Fruit fly (Drosophila melanogaster): ENCODE results near the gene CG13857.

Gene CG13857

DNA sequence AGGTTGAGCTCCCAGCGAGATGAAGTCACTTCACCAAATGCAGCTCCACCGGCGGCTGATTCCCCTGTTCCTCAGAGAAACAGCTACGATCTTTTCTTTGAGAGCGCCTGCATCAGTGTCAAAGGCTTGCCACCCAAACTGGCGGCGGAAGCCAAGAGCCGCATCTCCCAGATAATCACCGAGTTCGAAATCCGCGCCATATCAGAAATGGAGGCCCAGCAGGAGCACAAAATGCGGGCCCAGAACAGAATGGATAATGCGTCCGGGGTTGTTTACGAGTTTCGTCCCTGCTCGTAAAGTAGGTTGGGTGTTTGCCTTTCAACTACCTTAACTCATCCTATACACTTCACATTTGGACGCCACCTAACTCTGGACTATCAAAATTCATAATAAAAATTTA lies 12.2 kb downstream of the CG13857 start, which contains the start of gene Gpdh3:
TSS of gene Gpdh3 (plus strand) at position 301 of the 400 bp plus-strand sequence.
- TF ChIP-seq Crg-1 (GFP tag; optimal IDR thresholded peaks at IDR 0.05) (no peak), Hr96 (GFP tag; optimal IDR thresholded peaks at IDR 0.05) (no peak), CG12768 (GFP tag; optimal IDR thresholded peaks at IDR 0.05) (no peak), ovo (GFP tag; optimal IDR thresholded peaks at IDR 0.05) (no peak), cic (GFP tag; optimal IDR thresholded peaks at IDR 0.05) (no peak), CG1620 (GFP tag; optimal IDR thresholded peaks at IDR 0.05) (no peak), kay (GFP tag; ENCODE audit: borderline replicate concordance) (no peak), CG7101 (tag; optimal IDR thresholded peaks at IDR 0.05) (no peak), bab1 (GFP tag; optimal IDR thresholded peaks at IDR 0.05) (no peak), Mnt (GFP tag; optimal IDR thresholded peaks at IDR 0.05) (no peak), tj (GFP tag; optimal IDR thresholded peaks at IDR 0.05) (no peak), Clk (GFP tag; optimal IDR thresholded peaks at IDR 0.05) (no peak), toe (GFP tag; optimal IDR thresholded peaks at IDR 0.05) (no peak), CG33017 (tag; optimal IDR thresholded peaks at IDR 0.05) (no peak)

DNA sequence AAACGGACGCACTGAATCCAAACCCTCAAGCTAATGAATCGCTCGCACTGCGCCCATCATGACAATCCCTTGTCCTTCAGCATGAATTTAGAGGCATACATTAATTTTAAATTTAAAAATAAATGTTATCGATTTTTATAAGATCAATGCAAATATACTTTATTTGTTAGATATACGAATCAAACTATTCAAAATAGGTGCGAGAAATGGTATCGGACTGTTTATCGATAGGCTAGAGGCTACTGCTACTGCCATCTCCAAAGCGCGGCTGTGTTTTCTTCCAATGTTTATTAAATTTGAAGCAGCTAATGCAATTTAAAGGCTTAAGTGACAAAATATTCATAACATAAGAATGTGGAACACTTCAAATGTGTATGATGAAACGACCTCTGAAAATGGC lies 12.8 kb downstream of the CG13857 start, which contains the start of gene CG43342:
TSS of gene CG43342 (plus strand) at position 264 of the 400 bp plus-strand sequence.
- TF ChIP-seq cnc (optimal IDR thresholded peaks at IDR 0.05) (no peak), CG7101 (tag; optimal IDR thresholded peaks at IDR 0.05) (peak; percentile 67)

DNA sequence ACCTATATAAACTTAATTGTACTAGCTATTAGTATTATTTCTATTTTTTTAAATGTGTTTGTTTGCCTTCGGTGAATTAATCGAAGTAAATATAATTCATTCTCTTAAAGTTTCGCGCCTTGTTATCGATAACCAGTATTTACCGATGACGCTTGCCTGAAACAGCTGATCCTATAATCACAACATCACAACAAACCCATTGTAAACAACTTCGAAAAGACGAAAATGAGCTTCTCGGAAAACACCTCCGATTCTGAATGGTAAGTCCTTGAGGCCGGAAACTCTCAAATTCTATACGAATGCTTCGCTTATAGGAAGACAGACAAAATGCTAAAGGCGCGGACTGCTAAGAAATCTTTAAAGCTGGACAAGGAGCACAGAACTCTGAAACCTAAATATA lies 14.0 kb downstream of the CG13857 start, which contains the start of gene CG34149:
TSS of gene CG34149 (plus strand) at position 187 of the 400 bp plus-strand sequence.
- no peak for TF ChIP-seq cnc (optimal IDR thresholded peaks at IDR 0.05)
- TF ChIP-seq CG1620 (GFP tag; optimal IDR thresholded peaks at IDR 0.05), result no peak
- no peak for TF ChIP-seq Mnt (GFP tag; optimal IDR thresholded peaks at IDR 0.05)
- no peak for TF ChIP-seq CG7045 (GFP tag; optimal IDR thresholded peaks at IDR 0.05)
- TF ChIP-seq cic (GFP tag; optimal IDR thresholded peaks at IDR 0.05), result no peak
- TF ChIP-seq Clk (GFP tag; optimal IDR thresholded peaks at IDR 0.05), result no peak
- TF ChIP-seq ovo (GFP tag; optimal IDR thresholded peaks at IDR 0.05), result no peak
- TF ChIP-seq CG7101 (tag; optimal IDR thresholded peaks at IDR 0.05), result no peak
- no peak for TF ChIP-seq pad (GFP tag; optimal IDR thresholded peaks at IDR 0.05)
- no peak for TF ChIP-seq CG11617 (GFP tag; optimal IDR thresholded peaks at IDR 0.05)
- TF ChIP-seq Hr96 (GFP tag; optimal IDR thresholded peaks at IDR 0.05), result no peak
- no peak for TF ChIP-seq CG14711 (tag; optimal IDR thresholded peaks at IDR 0.05)
- no peak for TF ChIP-seq tj (GFP tag; optimal IDR thresholded peaks at IDR 0.05)
- TF ChIP-seq bab1 (GFP tag; optimal IDR thresholded peaks at IDR 0.05), result no peak
- TF ChIP-seq toe (GFP tag; optimal IDR thresholded peaks at IDR 0.05), result no peak
- no peak for TF ChIP-seq Crg-1 (GFP tag; optimal IDR thresholded peaks at IDR 0.05)

DNA sequence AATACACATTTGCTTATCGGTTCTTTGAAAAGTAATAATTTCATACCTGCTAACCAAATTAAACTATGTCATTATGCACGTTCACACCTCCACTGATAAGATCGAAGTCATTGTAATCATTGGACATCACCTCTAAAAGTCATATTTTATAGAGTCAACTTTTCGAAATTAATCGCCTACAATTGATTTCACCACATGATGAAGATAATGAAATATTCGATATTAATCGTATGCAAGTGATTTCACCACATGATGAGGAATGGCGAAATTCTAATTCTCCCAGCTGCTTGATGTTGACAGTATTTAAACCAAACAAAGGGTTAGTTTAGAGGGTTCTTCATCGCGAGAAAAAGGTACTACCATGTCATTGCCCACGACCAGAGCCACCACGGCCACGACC lies 18.2 kb downstream of the CG13857 start, which contains the start of gene CG18596:
TSS of gene CG18596 (plus strand) at position 250 of the 400 bp plus-strand sequence.
- TF ChIP-seq Clk (GFP tag; optimal IDR thresholded peaks at IDR 0.05) (no peak), kay (GFP tag; ENCODE audit: borderline replicate concordance) (no peak), pad (GFP tag; optimal IDR thresholded peaks at IDR 0.05) (no peak), CG7045 (GFP tag; optimal IDR thresholded peaks at IDR 0.05) (no peak), Crg-1 (GFP tag; optimal IDR thresholded peaks at IDR 0.05) (no peak), CG7101 (tag; optimal IDR thresholded peaks at IDR 0.05) (no peak), ovo (GFP tag; optimal IDR thresholded peaks at IDR 0.05) (no peak), Hr96 (GFP tag; optimal IDR thresholded peaks at IDR 0.05) (no peak), cnc (optimal IDR thresholded peaks at IDR 0.05) (no peak), cic (GFP tag; optimal IDR thresholded peaks at IDR 0.05) (no peak), CG33017 (tag; optimal IDR thresholded peaks at IDR 0.05) (no peak), bab1 (GFP tag; optimal IDR thresholded peaks at IDR 0.05) (no peak), toe (GFP tag; optimal IDR thresholded peaks at IDR 0.05) (no peak), Mnt (GFP tag; optimal IDR thresholded peaks at IDR 0.05) (no peak), CG5204 (GFP tag; optimal IDR thresholded peaks at IDR 0.05) (no peak), CG12768 (GFP tag; optimal IDR thresholded peaks at IDR 0.05) (no peak)

DNA sequence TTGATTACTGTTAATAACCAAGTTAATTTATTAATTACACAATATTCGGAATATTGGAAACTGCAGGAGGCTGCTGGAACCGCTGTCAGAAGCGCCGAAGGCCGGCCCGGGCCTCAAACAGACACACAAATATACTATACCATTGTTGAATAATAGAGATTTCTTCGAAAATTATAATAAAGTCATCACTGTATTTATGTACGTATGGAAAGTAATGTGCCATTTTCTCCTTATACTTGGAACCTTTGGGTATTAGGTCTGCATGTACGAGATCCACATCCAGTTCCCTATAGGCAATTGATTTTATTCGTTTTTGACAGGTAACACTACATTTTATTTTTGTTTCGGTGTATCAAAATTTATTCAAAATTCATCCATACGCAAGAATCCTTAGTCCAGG lies 21.4 kb downstream of the CG13857 start, which contains the start of gene CG7069:
TSS of gene CG7069 (plus strand) at position 301 of the 400 bp plus-strand sequence.
- TF ChIP-seq cnc (optimal IDR thresholded peaks at IDR 0.05), result no peak

DNA sequence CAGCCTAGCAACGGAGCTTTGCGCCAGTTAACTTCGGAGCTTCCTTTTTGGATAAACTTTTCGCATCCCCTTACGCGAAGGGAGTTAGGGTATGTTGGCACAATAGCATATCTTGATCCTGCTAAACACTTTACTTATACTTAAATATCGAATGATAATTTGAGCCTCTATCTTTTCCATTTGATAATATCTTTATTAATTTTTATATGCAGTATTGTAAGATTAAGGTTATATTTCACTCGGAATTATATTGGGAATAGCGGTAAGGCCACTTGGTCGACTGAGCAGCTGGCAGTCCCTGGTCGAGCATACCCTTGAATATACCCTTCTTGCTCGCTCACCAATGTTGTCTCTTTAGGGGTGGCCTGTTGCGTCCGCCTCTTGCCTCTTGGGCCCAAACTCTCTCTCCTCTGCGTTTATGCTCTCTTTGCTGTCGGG lies 25.1 kb downstream of the CG13857 start:
- no peak for TF ChIP-seq ovo (GFP tag; optimal IDR thresholded peaks at IDR 0.05)
- TF ChIP-seq CG7045 (GFP tag; optimal IDR thresholded peaks at IDR 0.05), result peak; percentile 53
- peak; percentile 2 for TF ChIP-seq bab1 (GFP tag; optimal IDR thresholded peaks at IDR 0.05)
- TF ChIP-seq kay (GFP tag; ENCODE audit: borderline replicate concordance), result peak; percentile 79
- no peak for TF ChIP-seq CG5204 (GFP tag; optimal IDR thresholded peaks at IDR 0.05)
- TF ChIP-seq CG33017 (tag; optimal IDR thresholded peaks at IDR 0.05), result peak; percentile 30
- TF ChIP-seq CG7101 (tag; optimal IDR thresholded peaks at IDR 0.05), result peak; percentile 52
- TF ChIP-seq toe (GFP tag; optimal IDR thresholded peaks at IDR 0.05), result no peak
- no peak for TF ChIP-seq CG12768 (GFP tag; optimal IDR thresholded peaks at IDR 0.05)
- TF ChIP-seq CG14711 (tag; optimal IDR thresholded peaks at IDR 0.05), result no peak
- TF ChIP-seq Hr96 (GFP tag; optimal IDR thresholded peaks at IDR 0.05), result peak; percentile 72
- TF ChIP-seq CG11617 (GFP tag; optimal IDR thresholded peaks at IDR 0.05), result peak; percentile 19
- TF ChIP-seq Clk (GFP tag; optimal IDR thresholded peaks at IDR 0.05), result no peak
- no peak for TF ChIP-seq pad (GFP tag; optimal IDR thresholded peaks at IDR 0.05)

All from whole organism, adult.